Fruit fly (Drosophila melanogaster) whole organism, embryonic: ENCODE data around the gene HIPP1.

ENCODE experiments used
- Asciz ChIP-seq: fragments of 200-800 bp; sonication (Bioruptor generic); optimal IDR thresholded peaks from 2 replicates; lab custom pipeline; 2017; ENCODE audit warnings: missing biosample characterization, mild to moderate bottlenecking, missing genetic modification characterization, missing genetic modification reagents
- Bdp1 ChIP-seq: fragments of 200-800 bp; sonication (Bioruptor generic); optimal IDR thresholded peaks from 3 replicates; lab custom pipeline; 2016; ENCODE audit warnings: missing biosample characterization, missing genetic modification characterization
- CG10462 ChIP-seq: fragments of 200-800 bp; sonication (Bioruptor generic); optimal IDR thresholded peaks from 2 replicates; lab custom pipeline; 2016; ENCODE audit warnings: missing biosample characterization, missing genetic modification characterization
- CG11696 ChIP-seq: fragments of 200-800 bp; sonication (Bioruptor generic); IDR thresholded peaks from 2 replicates; pipeline ENCODE4 v1.3.6; 2022; ENCODE audit warnings: missing biosample characterization, missing genetic modification characterization
- CG14050 ChIP-seq: fragments of 200-800 bp; sonication (Bioruptor generic); IDR thresholded peaks from 3 replicates; pipeline ENCODE4 v1.3.6; 2022; ENCODE audit warnings: missing biosample characterization, missing genetic modification characterization
- CG14860 ChIP-seq: fragments of 200-800 bp; sonication (Bioruptor generic); IDR thresholded peaks from 3 replicates; pipeline ENCODE4 v1.3.6; 2022; ENCODE audit warnings: missing biosample characterization, missing genetic modification characterization; ENCODE audit not compliant: partially characterized antibody
- CG15073 ChIP-seq: fragments of 200-800 bp; sonication (Bioruptor generic); optimal IDR thresholded peaks from 2 replicates; lab custom pipeline; 2016; ENCODE audit warnings: missing biosample characterization, missing genetic modification characterization
- CG17385 ChIP-seq: fragments of 200-800 bp; sonication (Bioruptor generic); optimal IDR thresholded peaks from 3 replicates; lab custom pipeline; 2018; ENCODE audit warnings: missing biosample characterization, mild to moderate bottlenecking, missing genetic modification characterization
- CG18599 ChIP-seq: fragments of 200-800 bp; sonication (Bioruptor generic); optimal IDR thresholded peaks from 3 replicates; lab custom pipeline; 2017; ENCODE audit warnings: missing biosample characterization, missing genetic modification characterization, mild to moderate bottlenecking, moderate library complexity, missing genetic modification reagents
- CG2129 ChIP-seq: fragments of 200-800 bp; sonication (Bioruptor generic); IDR thresholded peaks from 2 replicates; pipeline ENCODE4 v1.3.6; 2022; ENCODE audit warnings: missing biosample characterization, missing genetic modification characterization; ENCODE audit not compliant: partially characterized antibody
- CG2678 ChIP-seq: fragments of 200-800 bp; sonication (Bioruptor generic); optimal IDR thresholded peaks from 3 replicates; lab custom pipeline; 2019; ENCODE audit warnings: missing biosample characterization, mild to moderate bottlenecking, missing genetic modification characterization, moderate library complexity
- CG34376 ChIP-seq: fragments of 200-800 bp; sonication (Bioruptor generic); optimal IDR thresholded peaks from 2 replicates; lab custom pipeline; 2018; ENCODE audit warnings: missing biosample characterization, mild to moderate bottlenecking, missing genetic modification characterization
- CG4282 ChIP-seq: fragments of 200-800 bp; sonication (Bioruptor generic); optimal IDR thresholded peaks from 2 replicates; lab custom pipeline; 2016; ENCODE audit warnings: missing biosample characterization, missing genetic modification characterization
- CG4328 ChIP-seq: fragments of 200-800 bp; sonication (Bioruptor generic); optimal IDR thresholded peaks from 3 replicates; lab custom pipeline; 2017; ENCODE audit warnings: missing biosample characterization, missing genetic modification reagents, missing genetic modification characterization
- CG4424 ChIP-seq: fragments of 200-800 bp; sonication (Bioruptor generic); optimal IDR thresholded peaks from 3 replicates; lab custom pipeline; 2016; ENCODE audit warnings: missing biosample characterization, missing genetic modification characterization
- CG4730 ChIP-seq: fragments of 200-800 bp; sonication (Bioruptor generic); IDR thresholded peaks from 2 replicates; pipeline ENCODE4 v1.3.6; 2022; ENCODE audit warnings: missing biosample characterization, missing genetic modification characterization
- CG4854 ChIP-seq: fragments of 200-800 bp; sonication (Bioruptor generic); optimal IDR thresholded peaks from 2 replicates; lab custom pipeline; 2016; ENCODE audit warnings: missing biosample characterization, missing genetic modification characterization, inconsistent platforms
- CG8281 ChIP-seq: fragments of 200-800 bp; sonication (Bioruptor generic); optimal IDR thresholded peaks from 2 replicates; lab custom pipeline; 2018; ENCODE audit warnings: missing biosample characterization, mild to moderate bottlenecking, missing genetic modification characterization, moderate library complexity
- CG8359 ChIP-seq: fragments of 200-800 bp; sonication (Bioruptor generic); optimal IDR thresholded peaks from 2 replicates; lab custom pipeline; 2017; ENCODE audit warnings: missing biosample characterization, mild to moderate bottlenecking, missing genetic modification characterization, borderline replicate concordance
- CG9876 ChIP-seq: fragments of 200-800 bp; sonication (Bioruptor generic); optimal IDR thresholded peaks from 2 replicates; lab custom pipeline; 2016; ENCODE audit warnings: missing biosample characterization, missing genetic modification characterization
- Dip2 ChIP-seq: fragments of 200-800 bp; sonication (Bioruptor generic); IDR thresholded peaks from 2 replicates; pipeline ENCODE4 v1.3.6; 2022; ENCODE audit warnings: missing biosample characterization, missing genetic modification characterization
- Dll ChIP-seq: fragments of 200-800 bp; sonication (Bioruptor generic); IDR thresholded peaks from 4 replicates; pipeline ENCODE4 v1.3.6; 2022; ENCODE audit warnings: missing biosample characterization, missing genetic modification characterization; ENCODE audit not compliant: partially characterized antibody
- E2f2 ChIP-seq: fragments of 200-800 bp; sonication (Bioruptor generic); IDR thresholded peaks from 2 replicates; pipeline ENCODE4 v1.3.6; 2022; ENCODE audit warnings: missing biosample characterization, missing genetic modification characterization
- Ets65A ChIP-seq: fragments of 200-800 bp; sonication (Bioruptor generic); peaks from one replicate; lab custom pipeline; 2016; ENCODE audit warnings: missing biosample characterization, missing genetic modification characterization
- Hmr ChIP-seq: fragments of 200-800 bp; sonication (Bioruptor generic); optimal IDR thresholded peaks from 3 replicates; lab custom pipeline; 2017; ENCODE audit warnings: mild to moderate bottlenecking, missing biosample characterization, missing genetic modification reagents, missing genetic modification characterization
- Lhr ChIP-seq: fragments of 200-800 bp; sonication (Bioruptor generic); optimal IDR thresholded peaks from 3 replicates; lab custom pipeline; 2017; ENCODE audit warnings: mild to moderate bottlenecking, missing biosample characterization, missing genetic modification reagents, missing genetic modification characterization
- NC2α ChIP-seq: fragments of 200-800 bp; sonication (Bioruptor generic); optimal IDR thresholded peaks from 2 replicates; lab custom pipeline; 2016; ENCODE audit warnings: missing biosample characterization, missing genetic modification characterization
- NK7.1 ChIP-seq: fragments of 200-800 bp; sonication (Bioruptor generic); optimal IDR thresholded peaks from 3 replicates; lab custom pipeline; 2016; ENCODE audit warnings: missing biosample characterization, missing genetic modification characterization
- Ptx1 ChIP-seq: fragments of 200-800 bp; sonication (Bioruptor generic); IDR thresholded peaks from 2 replicates; pipeline ENCODE4 v1.3.6; 2022; ENCODE audit warnings: missing biosample characterization, missing genetic modification characterization
- Sin3A ChIP-seq: fragments of >200 bp; optimal IDR thresholded peaks from 2 replicates; lab custom pipeline; 2018
- al ChIP-seq: fragments of 200-800 bp; sonication (Bioruptor generic); IDR thresholded peaks from 2 replicates; pipeline ENCODE4 v1.3.6; 2022; ENCODE audit warnings: missing biosample characterization, missing genetic modification characterization
- cato ChIP-seq: fragments of 200-800 bp; sonication (Bioruptor generic); optimal IDR thresholded peaks from 2 replicates; lab custom pipeline; 2016; ENCODE audit warnings: missing biosample characterization, missing genetic modification characterization, borderline replicate concordance
- chinmo ChIP-seq: fragments of 200-800 bp; sonication (Bioruptor generic); IDR thresholded peaks from 4 replicates; pipeline ENCODE4 v1.3.6; 2022; ENCODE audit warnings: missing biosample characterization, missing genetic modification characterization; ENCODE audit not compliant: partially characterized antibody
- cwo ChIP-seq: fragments of 200-800 bp; sonication (Bioruptor generic); optimal IDR thresholded peaks from 3 replicates; lab custom pipeline; 2017; ENCODE audit warnings: missing biosample characterization, missing genetic modification characterization, mild to moderate bottlenecking, moderate library complexity, missing genetic modification reagents
- dimm ChIP-seq: fragments of 200-800 bp; sonication (Bioruptor generic); IDR thresholded peaks from 2 replicates; pipeline ENCODE4 v1.3.6; 2022; ENCODE audit warnings: missing biosample characterization, missing genetic modification characterization
- dpn ChIP-seq, 2 experiments: fragments of 200-800 bp; sonication (Bioruptor generic); optimal IDR thresholded peaks; 3 replicates each; lab custom pipeline; 2016; ENCODE audit warnings: missing biosample characterization in 2 of 2, missing genetic modification characterization in 2 of 2
- fu2 ChIP-seq: fragments of 200-800 bp; sonication (Bioruptor generic); optimal IDR thresholded peaks from 2 replicates; lab custom pipeline; 2016; ENCODE audit warnings: missing biosample characterization, missing genetic modification characterization
- gem ChIP-seq: fragments of 200-800 bp; sonication (Bioruptor generic); optimal IDR thresholded peaks from 2 replicates; lab custom pipeline; 2019; ENCODE audit warnings: missing biosample characterization, mild to moderate bottlenecking, missing genetic modification characterization, moderate library complexity
- grn ChIP-seq: fragments of 200-800 bp; sonication (Bioruptor generic); optimal IDR thresholded peaks from 3 replicates; lab custom pipeline; 2017; ENCODE audit warnings: missing biosample characterization, missing genetic modification characterization
- hb ChIP-seq: fragments of 200-800 bp; sonication (Bioruptor generic); IDR thresholded peaks from 3 replicates; pipeline ENCODE4 v1.3.6; 2022; ENCODE audit warnings: missing biosample characterization, missing genetic modification characterization; ENCODE audit not compliant: partially characterized antibody
- jumu ChIP-seq: fragments of 200-800 bp; sonication (Bioruptor generic); optimal IDR thresholded peaks from 3 replicates; lab custom pipeline; 2016; ENCODE audit warnings: missing biosample characterization, missing genetic modification characterization
- ken ChIP-seq: fragments of 200-800 bp; sonication (Bioruptor generic); IDR thresholded peaks from 3 replicates; pipeline ENCODE4 v1.3.6; 2022; ENCODE audit warnings: missing biosample characterization, missing genetic modification characterization
- kni ChIP-seq: fragments of 200-800 bp; sonication (Bioruptor generic); optimal IDR thresholded peaks from 3 replicates; lab custom pipeline; 2017; ENCODE audit warnings: mild to moderate bottlenecking, missing biosample characterization, missing genetic modification reagents, missing genetic modification characterization
- pb ChIP-seq: fragments of 200-800 bp; sonication (Bioruptor generic); optimal IDR thresholded peaks from 3 replicates; lab custom pipeline; 2016; ENCODE audit warnings: missing biosample characterization, missing genetic modification characterization
- slou ChIP-seq: fragments of 200-800 bp; sonication (Bioruptor generic); optimal IDR thresholded peaks from 3 replicates; lab custom pipeline; 2016; ENCODE audit warnings: missing biosample characterization, missing genetic modification characterization
- sna ChIP-seq: fragments of 200-800 bp; sonication (Bioruptor generic); IDR thresholded peaks from 2 replicates; pipeline ENCODE4 v1.3.6; 2022; ENCODE audit warnings: missing biosample characterization, missing genetic modification characterization; ENCODE audit not compliant: partially characterized antibody
- sob ChIP-seq: fragments of 200-800 bp; sonication (Bioruptor generic); IDR thresholded peaks from 2 replicates; pipeline ENCODE4 v1.3.6; 2022; ENCODE audit warnings: missing biosample characterization, missing genetic modification characterization
- sr ChIP-seq: fragments of 200-800 bp; sonication (Bioruptor generic); IDR thresholded peaks from 3 replicates; pipeline ENCODE4 v1.3.6; 2022; ENCODE audit warnings: missing biosample characterization, missing genetic modification characterization
- trem ChIP-seq: fragments of 200-800 bp; optimal IDR thresholded peaks from 3 replicates; lab custom pipeline; 2019; ENCODE audit warnings: missing biosample characterization, mild to moderate bottlenecking, missing genetic modification characterization, moderate library complexity
- vfl ChIP-seq: fragments of 200-800 bp; sonication (Bioruptor generic); optimal IDR thresholded peaks from 2 replicates; lab custom pipeline; 2016; ENCODE audit warnings: missing biosample characterization, missing genetic modification characterization

Gene HIPP1

DNA sequence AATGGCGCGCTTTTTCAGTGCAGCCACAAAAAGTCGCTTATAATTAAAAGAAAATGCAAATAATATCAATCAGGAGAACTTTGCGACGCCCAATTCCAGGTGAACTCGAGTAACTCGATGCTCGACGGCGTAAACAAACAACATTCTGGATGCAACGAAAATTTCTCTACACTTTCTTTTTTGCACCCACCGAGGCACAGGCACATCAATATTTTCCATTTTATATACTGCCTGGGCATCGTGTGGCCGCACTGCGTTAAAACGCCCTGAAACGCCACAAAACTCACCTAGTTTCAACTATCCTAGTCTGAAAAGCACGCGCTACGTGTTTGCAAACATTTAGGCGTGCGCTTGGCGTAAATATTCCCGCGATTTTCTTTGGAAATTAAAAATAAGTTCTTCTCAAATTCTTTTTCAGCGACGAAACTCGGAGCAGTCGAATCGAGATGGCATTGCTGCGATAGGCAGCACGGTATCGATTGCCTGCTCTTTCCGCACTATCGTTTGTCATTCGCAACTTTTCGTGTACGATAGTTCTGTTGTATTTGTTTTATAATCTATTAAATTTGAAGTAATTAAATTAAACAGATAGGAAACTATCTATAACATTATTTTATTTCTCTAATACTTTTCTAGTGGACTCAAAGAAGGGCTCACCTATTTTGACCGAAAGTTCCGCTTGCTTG lies 23.6 kb upstream of the HIPP1 start, which contains the start of gene Pcif1 (continued):
- TF ChIP-seq cwo = no peak
- no peak for TF ChIP-seq Dip2 (GFP tag; lab: Robert Waterston, UW)
- TF ChIP-seq Sin3A (lab: Kevin White, UChicago) = peak; percentile 46
- TF ChIP-seq vfl (GFP tag; lab: Kevin White, UChicago) = no peak
- TF ChIP-seq kni (GFP tag; lab: Kevin White, UChicago) = no peak
- TF ChIP-seq ken (GFP tag; lab: Robert Waterston, UW) = no peak
- TF ChIP-seq sob (GFP tag; lab: Robert Waterston, UW) = 0 out of 2 replicates have a peak, but pooled peaks have one; percentile 57
- TF ChIP-seq Dll = peak; percentile 98
- peak; percentile 98 for TF ChIP-seq hb (GFP tag; lab: Robert Waterston, UW)
- no peak for TF ChIP-seq CG2678 (tag; lab: Kevin White, UChicago)
- TF ChIP-seq CG17385 = no peak
- TF ChIP-seq pb (GFP tag; lab: Kevin White, UChicago) = no peak
- TF ChIP-seq dimm = no peak
- no peak for TF ChIP-seq NK7.1
- TF ChIP-seq CG8281 (tag; lab: Kevin White, UChicago) = no peak
- peak; percentile 69 for TF ChIP-seq E2f2
- no peak for TF ChIP-seq Ets65A (GFP tag; lab: Kevin White, UChicago)
- TF ChIP-seq CG34376 = peak; percentile 32
- no peak for TF ChIP-seq fu2 (GFP tag; lab: Kevin White, UChicago)
- TF ChIP-seq Lhr (GFP tag; lab: Kevin White, UChicago) = peak; percentile 25
- peak; percentile 26 for TF ChIP-seq CG4424 (GFP tag; lab: Kevin White, UChicago)
- TF ChIP-seq CG4282 (GFP tag; lab: Kevin White, UChicago) = no peak
- TF ChIP-seq jumu (GFP tag; lab: Kevin White, UChicago) = no peak
- no peak for TF ChIP-seq CG9876
- no peak for TF ChIP-seq CG18599 (GFP tag; lab: Kevin White, UChicago)
- no peak for TF ChIP-seq CG10462 (GFP tag; lab: Kevin White, UChicago)
- peak; percentile 99 for TF ChIP-seq CG14860 (GFP tag; lab: Robert Waterston, UW)
- TF ChIP-seq al = 0 out of 2 replicates have a peak, but pooled peaks have one; percentile 18
- no peak for TF ChIP-seq CG4730 (GFP tag; lab: Robert Waterston, UW)
- no peak for TF ChIP-seq CG8359 (GFP tag; lab: Kevin White, UChicago)
- peak; percentile 97 for TF ChIP-seq sna
- peak; percentile 98 for TF ChIP-seq CG2129 (GFP tag; lab: Robert Waterston, UW)
- TF ChIP-seq sr (GFP tag; lab: Robert Waterston, UW) = no peak
- TF ChIP-seq trem = peak; percentile 67
- TF ChIP-seq CG15073 (GFP tag; lab: Kevin White, UChicago) = no peak
- no peak for TF ChIP-seq CG11696 (GFP tag; lab: Robert Waterston, UW)
- TF ChIP-seq Ptx1 (GFP tag; lab: Robert Waterston, UW) = no peak
- peak; percentile 100 for TF ChIP-seq chinmo (GFP tag; lab: Robert Waterston, UW)
- peak; percentile 22 for TF ChIP-seq CG4854 (GFP tag; lab: Kevin White, UChicago)
- no peak for TF ChIP-seq slou
- TF ChIP-seq dpn (GFP tag; optimal IDR thresholded peaks at IDR 0.05; lab: Kevin White, UChicago) = peak in 1 of 2 experiments; percentile 5
- no peak for TF ChIP-seq CG14050 (GFP tag; lab: Robert Waterston, UW)
- no peak for TF ChIP-seq cato (GFP tag; lab: Kevin White, UChicago)
- no peak for TF ChIP-seq Hmr (GFP tag; lab: Kevin White, UChicago)
- TF ChIP-seq Bdp1 (GFP tag; lab: Kevin White, UChicago) = no peak
- TF ChIP-seq CG4328 (GFP tag; lab: Kevin White, UChicago) = no peak
- no peak for TF ChIP-seq gem (tag; lab: Kevin White, UChicago)
- no peak for TF ChIP-seq Asciz (GFP tag; lab: Kevin White, UChicago)
- no peak for TF ChIP-seq NC2α (GFP tag; lab: Kevin White, UChicago)
- TF ChIP-seq grn (GFP tag; lab: Kevin White, UChicago) = no peak
